Fruit fly (Drosophila melanogaster): Measurements from ENCODE around the gene Prosalpha2.

Prosalpha2 gene

dm6 chr3R:12447353-12447752 lies 16.2 kb downstream of the Prosalpha2 start, which contains the start of gene vrs:
TSS of gene vrs (plus strand) at chr3R:12447653.
- no peak for TF ChIP-seq Sp1 (GFP tag; optimal IDR thresholded peaks at IDR 0.05)

DNA sequence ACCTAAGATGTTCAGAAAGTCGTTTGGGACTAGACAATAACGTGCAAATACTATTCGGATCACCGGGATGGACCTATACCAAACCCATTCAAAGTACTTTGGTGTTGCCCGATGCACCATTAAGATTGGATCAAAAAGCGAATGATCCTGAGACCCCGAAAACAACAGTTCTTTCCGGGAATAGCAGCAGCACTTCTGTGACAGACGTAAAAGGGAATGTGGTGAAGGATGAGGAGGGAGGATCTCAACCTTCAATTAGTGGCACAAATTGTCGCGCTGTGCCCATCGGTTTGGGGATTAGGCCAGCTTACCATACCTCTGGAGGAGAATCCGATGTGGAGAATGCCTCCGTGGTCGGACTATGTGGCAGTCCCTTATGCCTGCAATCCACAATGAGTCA lies 17.2 kb downstream of the Prosalpha2 start:
- no peak for TF ChIP-seq psq (GFP tag; optimal IDR thresholded peaks at IDR 0.05)
- no peak for TF ChIP-seq CG32264 (GFP tag; optimal IDR thresholded peaks at IDR 0.05)

- TF ChIP-seq GATAd (GFP tag; optimal IDR thresholded peaks at IDR 0.05) (no peak), Rel (GFP tag; optimal IDR thresholded peaks at IDR 0.05) (peak; percentile 99), Rel (tag; optimal IDR thresholded peaks at IDR 0.05) (peak; percentile 98), ey (GFP tag; optimal IDR thresholded peaks at IDR 0.05) (peak; percentile 100), jim (GFP tag; optimal IDR thresholded peaks at IDR 0.05) (peak; percentile 24), Dfd (GFP tag; optimal IDR thresholded peaks at IDR 0.05) (peak; percentile 96), Hr78 (GFP tag; optimal IDR thresholded peaks at IDR 0.05) (no peak), dsf (GFP tag; optimal IDR thresholded peaks at IDR 0.05; ENCODE audit: borderline replicate concordance) (peak; percentile 98), Dif (GFP tag; optimal IDR thresholded peaks at IDR 0.05; ENCODE audit: partially characterized antibody) (no peak), N (GFP tag; optimal IDR thresholded peaks at IDR 0.05) (no peak), foxo (GFP tag; optimal IDR thresholded peaks at IDR 0.05) (peak; percentile 100), h (GFP tag; optimal IDR thresholded peaks at IDR 0.05) (peak; percentile 100), rgr (GFP tag; optimal IDR thresholded peaks at IDR 0.05) (peak; percentile 100), Mio (GFP tag; optimal IDR thresholded peaks at IDR 0.05) (peak; percentile 95), CG32264 (GFP tag; optimal IDR thresholded peaks at IDR 0.05) (peak; percentile 100), Hr83 (GFP tag; optimal IDR thresholded peaks at IDR 0.05; ENCODE audit: poor library complexity, severe bottlenecking) (peak; percentile 97), Abd-B (GFP tag; optimal IDR thresholded peaks at IDR 0.05) (no peak), woc (GFP tag; optimal IDR thresholded peaks at IDR 0.05) (peak; percentile 100), usp (GFP tag; optimal IDR thresholded peaks at IDR 0.05) (no peak), dl (GFP tag; optimal IDR thresholded peaks at IDR 0.05; ENCODE audit: insufficient read depth in 1 of 2, partially characterized antibody in 2 of 2) (no peak), pan (optimal IDR thresholded peaks at IDR 0.05) (no peak), dmrt93B (GFP tag; optimal IDR thresholded peaks at IDR 0.05) (peak; percentile 99), HLH106 (tag; optimal IDR thresholded peaks at IDR 0.05) (peak; percentile 100), Myc (optimal IDR thresholded peaks at IDR 0.05) (no peak), psq (GFP tag; optimal IDR thresholded peaks at IDR 0.05) (peak; percentile 99), tai (GFP tag; optimal IDR thresholded peaks at IDR 0.05) (peak; percentile 98), Hnf4 (GFP tag; optimal IDR thresholded peaks at IDR 0.05) (peak; percentile 100), fru (GFP tag; optimal IDR thresholded peaks at IDR 0.05) (peak; percentile 100), brk (GFP tag; optimal IDR thresholded peaks at IDR 0.05) (peak; percentile 99), Sp1 (GFP tag; optimal IDR thresholded peaks at IDR 0.05) (peak; percentile 100), br (GFP tag; optimal IDR thresholded peaks at IDR 0.05) (peak; percentile 100), lola (GFP tag; optimal IDR thresholded peaks at IDR 0.05) (no peak), Jra (GFP tag; optimal IDR thresholded peaks at IDR 0.05) (peak; percentile 99), CrebA (GFP tag; optimal IDR thresholded peaks at IDR 0.05; ENCODE audit: borderline replicate concordance) (no peak), OdsH (GFP tag; optimal IDR thresholded peaks at IDR 0.05) (peak; percentile 100), CG9705 (GFP tag; optimal IDR thresholded peaks at IDR 0.05) (peak; percentile 100), Vsx2 (GFP tag; optimal IDR thresholded peaks at IDR 0.05; ENCODE audit: partially characterized antibody) (no peak), sv (GFP tag; optimal IDR thresholded peaks at IDR 0.05) (peak; percentile 99), sage (GFP tag; optimal IDR thresholded peaks at IDR 0.05) (peak; percentile 100)
These were observed 17.8 kb downstream of the Prosalpha2 start, which contains the start of gene CG18549 for dm6 chr3R:12448889-12449314. TSS of gene CG18549 (plus strand) at chr3R:12449296.

Measured in whole organism, wandering third instar larva.